Worm (Caenorhabditis elegans) whole organism, mixed stage, embryonic: Measurements from ENCODE around the gene C27H5.6.

Experiments used
- M03D4.4 ChIP-seq: sonication (generic microtip); optimal IDR thresholded peaks from 2 replicates; lab custom pipeline; 2017; ENCODE audit warnings: mild to moderate bottlenecking, missing genetic modification characterization, missing compliant biosample characterization
- blmp-1 ChIP-seq: fragments of 150-350 bp; optimal IDR thresholded peaks from 2 replicates; lab custom pipeline; 2014; ENCODE audit warnings: missing biosample characterization, missing genetic modification characterization
- ceh-39 ChIP-seq: fragments of 150-350 bp; optimal IDR thresholded peaks from 2 replicates; lab custom pipeline; 2014; ENCODE audit warnings: missing biosample characterization, missing genetic modification characterization
- ces-1 ChIP-seq: fragments of 150-350 bp; optimal IDR thresholded peaks from 2 replicates; lab custom pipeline; 2014; ENCODE audit warnings: missing biosample characterization, missing genetic modification reagents, missing genetic modification characterization
- cnd-1 ChIP-seq: fragments of 200-800 bp; sonication (Bioruptor generic); optimal IDR thresholded peaks from 2 replicates; lab custom pipeline; 2018; ENCODE audit warnings: mild to moderate bottlenecking, missing genetic modification characterization, missing compliant biosample characterization
- lin-13 ChIP-seq: fragments of 150-350 bp; optimal IDR thresholded peaks from 2 replicates; lab custom pipeline; 2014; ENCODE audit warnings: missing biosample characterization, missing genetic modification characterization
- lin-32 ChIP-seq: fragments of 200-800 bp; sonication (Bioruptor generic); optimal IDR thresholded peaks from 2 replicates; lab custom pipeline; 2018; ENCODE audit warnings: mild to moderate bottlenecking, missing genetic modification characterization, missing compliant biosample characterization
- mep-1 ChIP-seq: fragments of 150-350 bp; optimal IDR thresholded peaks from 2 replicates; lab custom pipeline; 2017; ENCODE audit warnings: missing biosample characterization, missing genetic modification reagents, missing genetic modification characterization, inconsistent platforms
- nhr-237 ChIP-seq: fragments of 150-350 bp; optimal IDR thresholded peaks from 2 replicates; lab custom pipeline; 2014; ENCODE audit warnings: missing biosample characterization, missing genetic modification characterization
- nhr-76 ChIP-seq: sonication (generic microtip); optimal IDR thresholded peaks from 2 replicates; lab custom pipeline; 2017; ENCODE audit warnings: missing biosample characterization, missing genetic modification characterization
- unc-39 ChIP-seq: fragments of 150-350 bp; optimal IDR thresholded peaks from 2 replicates; lab custom pipeline; 2014; ENCODE audit warnings: missing biosample characterization, missing genetic modification characterization
- ztf-11 ChIP-seq: fragments of 150-350 bp; optimal IDR thresholded peaks from 2 replicates; lab custom pipeline; 2014; ENCODE audit warnings: missing biosample characterization, missing genetic modification characterization

DNA sequence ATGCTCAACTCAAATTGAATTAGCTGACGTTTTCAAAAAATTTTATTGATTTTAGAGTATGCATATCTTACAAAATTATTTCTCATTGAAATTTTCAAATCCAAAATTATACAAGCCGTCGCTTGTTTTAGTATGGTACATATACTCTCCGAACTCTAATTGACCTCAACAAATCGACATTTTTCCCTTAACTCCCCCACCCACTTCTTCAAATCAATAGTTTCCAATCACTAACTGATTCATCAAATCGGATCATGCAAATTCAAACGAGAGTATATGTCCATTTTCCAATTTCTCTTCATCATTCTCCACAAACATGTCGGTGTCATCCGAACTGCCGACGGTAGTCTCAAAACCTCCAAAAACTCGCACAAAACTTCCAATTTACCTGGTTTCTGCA, 2.1 kb upstream of the C27H5.6 start, which contains the start of gene E04F6.4:
- TF ChIP-seq lin-13, result no peak
- TF ChIP-seq unc-39, result no peak
- TF ChIP-seq ces-1 (GFP tag; lab: Kevin White, UChicago), result no peak
- TF ChIP-seq blmp-1 (tag; lab: Kevin White, UChicago), result no peak
- TF ChIP-seq nhr-237 (tag; lab: Kevin White, UChicago), result no peak
- TF ChIP-seq mep-1 (tag; lab: Kevin White, UChicago), result no peak
- no peak for TF ChIP-seq lin-32 (GFP tag; lab: Kevin White, UChicago)
- no peak for TF ChIP-seq M03D4.4
- TF ChIP-seq ceh-39, result no peak
- no peak for TF ChIP-seq ztf-11 (tag; lab: Kevin White, UChicago)
- no peak for TF ChIP-seq nhr-76 (tag; lab: Kevin White, UChicago)
- TF ChIP-seq cnd-1 (tag; lab: Kevin White, UChicago), result no peak
